Worm (Caenorhabditis elegans) whole organism, mixed stage, embryonic: Measurements from ENCODE around the gene W03C9.1.

Experiments
- bed-3 ChIP-seq: fragments of 200-800 bp; sonication (Bioruptor generic); optimal IDR thresholded peaks from 3 replicates; lab custom pipeline; 2018; ENCODE audit warnings: mild to moderate bottlenecking, missing genetic modification characterization, moderate library complexity, missing compliant biosample characterization
- flh-1 ChIP-seq: fragments of 200-800 bp; sonication (Bioruptor generic); optimal IDR thresholded peaks from 2 replicates; lab custom pipeline; 2018; ENCODE audit warnings: mild to moderate bottlenecking, missing genetic modification characterization, moderate library complexity, missing compliant biosample characterization

DNA sequence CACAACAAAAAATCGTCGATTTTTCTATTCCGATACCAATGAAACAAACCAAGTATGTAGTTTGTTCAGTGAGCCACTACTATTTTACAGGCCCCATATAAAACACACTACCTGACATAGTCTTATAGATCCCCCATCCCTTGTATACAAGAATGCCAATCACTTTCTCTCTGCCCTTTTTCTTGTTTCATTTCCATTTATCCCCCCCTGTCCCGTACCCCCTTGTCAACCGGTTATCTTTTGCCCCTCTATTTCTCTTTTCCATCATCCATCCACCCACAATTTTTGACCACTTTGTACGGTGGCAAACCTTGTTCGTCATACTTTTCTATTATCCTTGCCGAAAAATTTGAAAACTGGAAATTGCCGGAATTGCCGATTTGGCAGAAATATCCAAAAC is 9.0 kb downstream of the W03C9.1 start:
- TF ChIP-seq bed-3 (GFP tag; lab: Kevin White, UChicago) (no peak), flh-1 (GFP tag; lab: Kevin White, UChicago) (no peak)
